Fruit fly (Drosophila melanogaster): ENCODE results near the gene Gba1a.

Gene Gba1a

dm6 chr3R:23729632-23730471 lies 29.4 kb downstream of the Gba1a start (continued):
- peak; percentile 14 for TF ChIP-seq grau (tag; optimal IDR thresholded peaks at IDR 0.05)
- peak; percentile 24 for TF ChIP-seq abd-A (tag; optimal IDR thresholded peaks at IDR 0.05)
- TF ChIP-seq tin (GFP tag; optimal IDR thresholded peaks at IDR 0.05): no peak
- peak; percentile 61 for TF ChIP-seq Scr (GFP tag; IDR thresholded peaks at IDR 0.05; ENCODE audit: partially characterized antibody)
- TF ChIP-seq Dek (tag; optimal IDR thresholded peaks at IDR 0.05): peak; percentile 24
- no peak for TF ChIP-seq Spps (tag; optimal IDR thresholded peaks at IDR 0.05)
- peak; percentile 44 for TF ChIP-seq Drgx (GFP tag; IDR thresholded peaks at IDR 0.05)
- TF ChIP-seq CG9797 (GFP tag; optimal IDR thresholded peaks at IDR 0.05): no peak
- TF ChIP-seq CG9876 (GFP tag; optimal IDR thresholded peaks at IDR 0.05): no peak
- TF ChIP-seq Fer1 (GFP tag; optimal IDR thresholded peaks at IDR 0.05): peak; percentile 26
- TF ChIP-seq amos (GFP tag; IDR thresholded peaks at IDR 0.05; ENCODE audit: partially characterized antibody): peak; percentile 72; the same call in 1 of the 2 replicates
- peak; percentile 96 for TF ChIP-seq CG34376 (GFP tag; optimal IDR thresholded peaks at IDR 0.05)
- peak; percentile 99 for TF ChIP-seq chinmo (GFP tag; IDR thresholded peaks at IDR 0.05; ENCODE audit: partially characterized antibody)
- peak; percentile 20 for TF ChIP-seq CG12071 (GFP tag; optimal IDR thresholded peaks at IDR 0.05)
- TF ChIP-seq run (tag; optimal IDR thresholded peaks at IDR 0.05): no peak
- peak; percentile 17 for TF ChIP-seq pho (GFP tag; optimal IDR thresholded peaks at IDR 0.05)
- TF ChIP-seq dmrt99B (tag; optimal IDR thresholded peaks at IDR 0.05): peak; percentile 19
- TF ChIP-seq prd (optimal IDR thresholded peaks at IDR 0.05): no peak
- 0 out of 3 replicates have a peak, but pooled peaks have one; percentile 38 for TF ChIP-seq prd (GFP tag; IDR thresholded peaks at IDR 0.05)
- peak; percentile 7 for TF ChIP-seq CG12744 (GFP tag; optimal IDR thresholded peaks at IDR 0.05)
- TF ChIP-seq HLHmδ (GFP tag; optimal IDR thresholded peaks at IDR 0.05): peak; percentile 46
- TF ChIP-seq Opbp (GFP tag; IDR thresholded peaks at IDR 0.05; ENCODE audit: partially characterized antibody): peak; percentile 75
- TF ChIP-seq dm (GFP tag; optimal IDR thresholded peaks at IDR 0.05): no peak
- no peak for TF ChIP-seq E2f2 (GFP tag; IDR thresholded peaks at IDR 0.05)
- peak; percentile 33 for TF ChIP-seq CG2678 (tag; optimal IDR thresholded peaks at IDR 0.05)
- no peak for TF ChIP-seq Ets65A (GFP tag)
- TF ChIP-seq fd102C (GFP tag; optimal IDR thresholded peaks at IDR 0.05): peak; percentile 16
- TF ChIP-seq Taf1 (GFP tag; IDR thresholded peaks at IDR 0.05): no peak
- no peak for TF ChIP-seq Mrtf (GFP tag; IDR thresholded peaks at IDR 0.05)
- peak; percentile 58; the same call in 2 of the 3 replicates for TF ChIP-seq CG7963 (GFP tag; IDR thresholded peaks at IDR 0.05; ENCODE audit: partially characterized antibody)
- peak; percentile 36 for TF ChIP-seq CG15601 (tag; optimal IDR thresholded peaks at IDR 0.05)
- TF ChIP-seq CG16779 (GFP tag; IDR thresholded peaks at IDR 0.05): no peak
- TF ChIP-seq inv (GFP tag; IDR thresholded peaks at IDR 0.05; ENCODE audit: partially characterized antibody): peak; percentile 45
- peak; percentile 9 for TF ChIP-seq lilli (GFP tag; optimal IDR thresholded peaks at IDR 0.05)
- peak in 1 of 2 experiments; percentile 73 for TF ChIP-seq Eip74EF (GFP tag; optimal IDR thresholded peaks at IDR 0.05)
- TF ChIP-seq p53 (GFP tag; optimal IDR thresholded peaks at IDR 0.05): no peak
- no peak for TF ChIP-seq CG13775 (GFP tag; optimal IDR thresholded peaks at IDR 0.05)
- TF ChIP-seq Ssrp (tag; optimal IDR thresholded peaks at IDR 0.05): peak; percentile 55
- TF ChIP-seq CG17328 (GFP tag; IDR thresholded peaks at IDR 0.05): 0 out of 2 replicates have a peak, but pooled peaks have one; percentile 28
- no peak for TF ChIP-seq Asciz (GFP tag; optimal IDR thresholded peaks at IDR 0.05)
- TF ChIP-seq pzg (GFP tag; optimal IDR thresholded peaks at IDR 0.05): no peak
- TF ChIP-seq BtbVII (GFP tag; optimal IDR thresholded peaks at IDR 0.05): no peak
- peak; percentile 38 for TF ChIP-seq Nf-YC (tag; optimal IDR thresholded peaks at IDR 0.05)
- 0 out of 2 replicates have a peak, but pooled peaks have one; percentile 25 for TF ChIP-seq CG4360 (GFP tag; IDR thresholded peaks at IDR 0.05)
- TF ChIP-seq D19A (tag; optimal IDR thresholded peaks at IDR 0.05): peak; percentile 19
- TF ChIP-seq Hmr (GFP tag; optimal IDR thresholded peaks at IDR 0.05): peak; percentile 32
- 0 out of 4 replicates have a peak, but pooled peaks have one; percentile 33 for TF ChIP-seq Dll (GFP tag; IDR thresholded peaks at IDR 0.05; ENCODE audit: partially characterized antibody)
